Fruit fly (Drosophila melanogaster): Measurements from ENCODE around the gene CG4686.

CG4686 gene

DNA sequence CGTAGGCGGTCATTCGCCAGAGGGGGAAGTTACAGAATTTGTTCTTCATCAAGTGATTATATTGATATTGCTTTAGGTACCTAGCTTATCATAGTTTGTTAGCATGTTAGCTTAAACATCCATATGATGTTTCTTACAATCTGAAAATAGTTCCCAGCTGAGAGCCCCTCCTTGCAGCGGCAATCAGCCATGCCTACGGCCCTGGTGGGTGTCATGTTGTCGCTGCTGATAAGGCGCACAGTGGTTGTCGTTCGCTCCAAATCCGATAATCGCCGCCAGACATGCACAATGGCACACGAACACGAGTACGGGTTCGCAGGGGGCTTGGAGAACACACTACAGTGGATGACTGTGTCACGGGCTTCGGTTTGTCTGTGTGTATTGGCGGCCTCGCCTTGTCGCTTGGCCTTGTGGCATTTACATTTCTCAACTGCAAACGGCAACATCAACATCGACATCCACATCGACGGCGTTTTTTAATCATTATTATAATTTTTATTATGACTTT, 41.7 kb downstream of the CG4686 start (continued):
- TF ChIP-seq bbx (GFP tag; IDR thresholded peaks at IDR 0.05; ENCODE audit: partially characterized antibody) (no peak), cwo (GFP tag; optimal IDR thresholded peaks at IDR 0.05) (peak; percentile 85), Sin3A (optimal IDR thresholded peaks at IDR 0.05) (no peak), CG11247 (GFP tag; IDR thresholded peaks at IDR 0.05) (peak; percentile 75), CG12236 (GFP tag; optimal IDR thresholded peaks at IDR 0.05) (peak; percentile 27), Hr3 (GFP tag; optimal IDR thresholded peaks at IDR 0.05) (peak; percentile 67), Deaf1 (tag; optimal IDR thresholded peaks at IDR 0.05) (peak; percentile 52), Gug (GFP tag; IDR thresholded peaks at IDR 0.05) (peak; percentile 89), CG10959 (GFP tag; IDR thresholded peaks at IDR 0.05) (peak; percentile 29; the same call in 1 of the 2 replicates), CG1603 (tag; optimal IDR thresholded peaks at IDR 0.05) (peak; percentile 87), Oaz (GFP tag; IDR thresholded peaks at IDR 0.05) (peak; percentile 59; the same call in 1 of the 2 replicates), unc-4 (GFP tag; IDR thresholded peaks at IDR 0.05; ENCODE audit: partially characterized antibody) (no peak), CoRest (tag; optimal IDR thresholded peaks at IDR 0.05) (peak; percentile 79), D19B (GFP tag; optimal IDR thresholded peaks at IDR 0.05) (peak; percentile 61), TFAM (GFP tag; optimal IDR thresholded peaks at IDR 0.05) (no peak), HLH4C (GFP tag; IDR thresholded peaks at IDR 0.05; ENCODE audit: partially characterized antibody) (no peak), aop (GFP tag; IDR thresholded peaks at IDR 0.05) (no peak), vfl (GFP tag; optimal IDR thresholded peaks at IDR 0.05) (peak; percentile 31), gfzf (GFP tag; optimal IDR thresholded peaks at IDR 0.05) (no peak), sug (tag; optimal IDR thresholded peaks at IDR 0.05) (peak; percentile 98), shn (GFP tag; optimal IDR thresholded peaks at IDR 0.05) (peak; percentile 76), Usf (GFP tag; optimal IDR thresholded peaks at IDR 0.05) (peak; percentile 69), psq (GFP tag; optimal IDR thresholded peaks at IDR 0.05) (no peak), ttk (GFP tag; IDR thresholded peaks at IDR 0.05) (peak; percentile 27), Atf3 (GFP tag; optimal IDR thresholded peaks at IDR 0.05) (peak; percentile 61), HmgD (GFP tag; optimal IDR thresholded peaks at IDR 0.05) (peak; percentile 27), Eip74EF (GFP tag; optimal IDR thresholded peaks at IDR 0.05) (peak in 1 of 2 experiments; percentile 6), sens-2 (GFP tag; IDR thresholded peaks at IDR 0.05) (no peak), sisA (GFP tag; IDR thresholded peaks at IDR 0.05) (peak; percentile 73), CG10431 (GFP tag; optimal IDR thresholded peaks at IDR 0.05) (no peak), sna (GFP tag; IDR thresholded peaks at IDR 0.05; ENCODE audit: partially characterized antibody) (no peak), kah (GFP tag; optimal IDR thresholded peaks at IDR 0.05) (peak; percentile 15), CG10543 (GFP tag; optimal IDR thresholded peaks at IDR 0.05) (peak; percentile 77), p53 (GFP tag; optimal IDR thresholded peaks at IDR 0.05) (no peak), sr (GFP tag; IDR thresholded peaks at IDR 0.05) (peak; percentile 63; the same call in 2 of the 3 replicates), CG3407 (GFP tag; optimal IDR thresholded peaks at IDR 0.05) (no peak), hb (GFP tag; IDR thresholded peaks at IDR 0.05; ENCODE audit: partially characterized antibody) (no peak), hbn (GFP tag; IDR thresholded peaks at IDR 0.05; ENCODE audit: partially characterized antibody) (no peak), fu2 (GFP tag; optimal IDR thresholded peaks at IDR 0.05) (peak; percentile 83), dm (GFP tag; optimal IDR thresholded peaks at IDR 0.05) (peak; percentile 44), Nf-YB (GFP tag; optimal IDR thresholded peaks at IDR 0.05) (peak; percentile 57), Lim3 (GFP tag; IDR thresholded peaks at IDR 0.05) (peak; percentile 46; the same call in 1 of the 2 replicates), slou (GFP tag; optimal IDR thresholded peaks at IDR 0.05) (no peak), sim (GFP tag; IDR thresholded peaks at IDR 0.05) (peak; percentile 61), CG9932 (GFP tag; IDR thresholded peaks at IDR 0.05) (peak; percentile 81), eyg (GFP tag; optimal IDR thresholded peaks at IDR 0.05) (peak; percentile 27), CG2116 (GFP tag; optimal IDR thresholded peaks at IDR 0.05) (peak; percentile 36), wor (GFP tag; IDR thresholded peaks at IDR 0.05) (peak; percentile 44; the same call in 1 of the 2 replicates), CG10209 (GFP tag; optimal IDR thresholded peaks at IDR 0.05) (peak; percentile 81), ewg (GFP tag; optimal IDR thresholded peaks at IDR 0.05) (peak; percentile 68)

Measured in whole organism, embryonic.